Worm (Caenorhabditis elegans): Measurements from ENCODE around the gene F54H12.4.

The F54H12.4 gene

DNA sequence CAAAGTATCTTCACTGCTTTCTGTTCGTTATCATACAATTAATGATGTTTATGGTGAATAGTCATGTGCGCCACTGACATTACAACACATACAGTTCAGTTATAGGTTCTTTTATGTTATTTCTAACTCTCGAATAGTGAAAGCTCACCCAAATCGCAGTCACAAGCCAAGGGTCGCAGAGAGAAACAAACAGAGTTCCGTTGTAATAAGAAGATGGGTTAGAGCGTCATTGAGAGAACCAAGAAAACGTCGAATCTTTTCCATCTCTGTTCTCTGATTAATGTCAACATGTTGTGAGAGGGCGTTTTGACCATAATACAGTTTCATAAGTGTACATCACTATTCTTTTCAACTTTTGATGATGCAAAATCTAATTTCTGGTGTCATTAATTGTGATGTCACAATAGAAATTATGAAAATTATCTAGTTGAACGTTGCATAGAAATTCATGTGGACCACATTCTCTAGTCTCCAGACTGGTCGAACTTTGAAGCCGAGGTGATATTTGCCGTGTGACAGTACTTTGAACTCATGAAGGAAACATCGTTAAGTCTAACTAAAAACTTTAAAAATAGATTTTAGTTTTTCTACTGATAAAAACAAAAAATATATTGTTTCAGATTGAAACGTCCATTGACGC is 11.5 kb upstream of the F54H12.4 start (continued):
- TF ChIP-seq unc-39 (tag; optimal IDR thresholded peaks at IDR 0.05) (no peak), hmg-11 (tag; optimal IDR thresholded peaks at IDR 0.05) (no peak), lin-15B (tag; optimal IDR thresholded peaks at IDR 0.05) (no peak), nhr-25 (tag; optimal IDR thresholded peaks at IDR 0.05) (peak; percentile 24), elt-1 (tag; optimal IDR thresholded peaks at IDR 0.05) (no peak), ceh-16 (tag; optimal IDR thresholded peaks at IDR 0.05) (no peak), lsy-12 (tag; optimal IDR thresholded peaks at IDR 0.05) (no peak), skn-1 (tag; optimal IDR thresholded peaks at IDR 0.05) (peak; percentile 42), jun-1 (tag; optimal IDR thresholded peaks at IDR 0.05) (peak; percentile 60)

DNA sequence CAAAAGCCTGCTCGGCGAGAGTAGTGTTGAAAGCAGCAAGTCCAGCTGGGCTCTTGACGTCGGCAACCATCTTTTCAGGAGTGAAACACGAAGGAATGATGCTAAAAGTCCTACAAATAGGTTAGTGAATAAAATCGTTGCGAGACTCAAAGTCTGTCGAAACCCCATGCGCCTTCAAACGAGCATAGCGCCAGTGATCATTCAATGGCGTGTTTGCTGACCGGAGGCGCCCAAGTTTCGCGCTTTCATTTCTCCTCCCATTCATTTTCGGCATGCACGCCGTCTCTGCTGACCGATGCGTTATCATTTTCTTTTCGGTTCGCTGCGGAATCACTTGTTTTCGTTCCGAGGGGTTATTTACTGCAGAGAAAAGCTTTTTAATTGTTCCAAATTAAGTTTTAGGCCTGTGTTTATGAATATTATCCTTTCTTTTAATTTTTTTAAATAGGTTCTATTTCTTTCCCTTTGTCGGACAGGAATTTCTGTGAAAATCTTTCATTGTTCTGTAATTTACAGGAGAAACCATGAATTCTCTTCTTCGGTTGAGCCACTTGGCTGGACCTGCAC is 10.7 kb upstream of the F54H12.4 start, which contains the start of the genes eef-1B.1 and aco-2:
Gene eef-1B.1 (minus strand): TSS at position 186 of the 567 bp plus-strand sequence.
Gene aco-2 (plus strand): TSS at position 517 of the 567 bp plus-strand sequence.
- TF ChIP-seq aly-2 (tag; optimal IDR thresholded peaks at IDR 0.05) = peak; percentile 37
- peak; percentile 98 for TF ChIP-seq nhr-23 (tag; optimal IDR thresholded peaks at IDR 0.05)
- no peak for TF ChIP-seq nhr-77 (tag; optimal IDR thresholded peaks at IDR 0.05)
- no peak for TF ChIP-seq sea-2 (GFP tag; optimal IDR thresholded peaks at IDR 0.05)
- no peak for TF ChIP-seq nhr-237 (tag; optimal IDR thresholded peaks at IDR 0.05)
- no peak for TF ChIP-seq elt-3 (tag; optimal IDR thresholded peaks at IDR 0.05)
- TF ChIP-seq mdl-1 (tag; optimal IDR thresholded peaks at IDR 0.05) = peak; percentile 45
- no peak for TF ChIP-seq mml-1 (tag; optimal IDR thresholded peaks at IDR 0.05)
- peak; percentile 91 for TF ChIP-seq lsy-12 (tag; optimal IDR thresholded peaks at IDR 0.05)
- peak; percentile 86 for TF ChIP-seq ama-1 (optimal IDR thresholded peaks at IDR 0.05)
- peak; percentile 85 for TF ChIP-seq skn-1 (tag; optimal IDR thresholded peaks at IDR 0.05)
- TF ChIP-seq pqm-1 (tag; optimal IDR thresholded peaks at IDR 0.05) = peak; percentile 82
- peak; percentile 92 for TF ChIP-seq hmg-11 (tag; optimal IDR thresholded peaks at IDR 0.05)
- TF ChIP-seq nfya-1 (tag; optimal IDR thresholded peaks at IDR 0.05; ENCODE audit: insufficient read depth) = peak; percentile 92
- no peak for TF ChIP-seq unc-39 (tag; optimal IDR thresholded peaks at IDR 0.05)
- peak; percentile 97 for TF ChIP-seq lin-39 (tag; optimal IDR thresholded peaks at IDR 0.05)
- TF ChIP-seq R02D3.7 (tag; optimal IDR thresholded peaks at IDR 0.05) = peak; percentile 85
- peak; percentile 89 for TF ChIP-seq jun-1 (tag; optimal IDR thresholded peaks at IDR 0.05)
- peak; percentile 95 for TF ChIP-seq lin-15B (tag; optimal IDR thresholded peaks at IDR 0.05)
- TF ChIP-seq pha-4 (tag; optimal IDR thresholded peaks at IDR 0.05) = peak; percentile 96
- no peak for TF ChIP-seq ztf-11 (tag; optimal IDR thresholded peaks at IDR 0.05)
- peak; percentile 89 for TF ChIP-seq nhr-43 (tag; optimal IDR thresholded peaks at IDR 0.05; ENCODE audit: poor library complexity, severe bottlenecking)
- TF ChIP-seq ceh-82 (tag; optimal IDR thresholded peaks at IDR 0.05) = peak; percentile 73
- TF ChIP-seq unc-62 (GFP tag; optimal IDR thresholded peaks at IDR 0.05) = no peak
- TF ChIP-seq nhr-28 (tag; optimal IDR thresholded peaks at IDR 0.05) = no peak
- TF ChIP-seq nhr-12 (tag; optimal IDR thresholded peaks at IDR 0.05) = no peak
- TF ChIP-seq fkh-10 (GFP tag; optimal IDR thresholded peaks at IDR 0.05) = peak; percentile 54
- TF ChIP-seq ceh-28 (tag; optimal IDR thresholded peaks at IDR 0.05) = peak; percentile 75
- TF ChIP-seq nhr-25 (tag; optimal IDR thresholded peaks at IDR 0.05) = peak; percentile 97
- TF ChIP-seq ceh-16 (tag; optimal IDR thresholded peaks at IDR 0.05) = no peak
- TF ChIP-seq nhr-67 (tag; optimal IDR thresholded peaks at IDR 0.05) = no peak
- TF ChIP-seq nhr-11 (tag; optimal IDR thresholded peaks at IDR 0.05) = peak; percentile 36
- no peak for TF ChIP-seq egl-27 (tag; optimal IDR thresholded peaks at IDR 0.05)
- peak; percentile 72 for TF ChIP-seq tbx-2 (tag; optimal IDR thresholded peaks at IDR 0.05)
- no peak for TF ChIP-seq nhr-76 (tag; optimal IDR thresholded peaks at IDR 0.05)
- peak; percentile 85 for TF ChIP-seq egl-5 (tag; optimal IDR thresholded peaks at IDR 0.05)
- TF ChIP-seq daf-12 (tag; optimal IDR thresholded peaks at IDR 0.05) = no peak
- TF ChIP-seq elt-1 (tag; optimal IDR thresholded peaks at IDR 0.05) = peak; percentile 28
- TF ChIP-seq zag-1 (tag; optimal IDR thresholded peaks at IDR 0.05) = no peak
- no peak for TF ChIP-seq fkh-2 (tag; optimal IDR thresholded peaks at IDR 0.05)
- TF ChIP-seq elt-2 (tag; optimal IDR thresholded peaks at IDR 0.05) = peak; percentile 78
- TF ChIP-seq snpc-4 (tag; optimal IDR thresholded peaks at IDR 0.05) = peak; percentile 85
- no peak for TF ChIP-seq ceh-9 (tag; optimal IDR thresholded peaks at IDR 0.05)
- no peak for TF ChIP-seq ZK546.5 (tag; optimal IDR thresholded peaks at IDR 0.05)
- no peak for TF ChIP-seq fos-1 (tag; optimal IDR thresholded peaks at IDR 0.05)
- peak; percentile 11 for TF ChIP-seq ztf-4 (tag; optimal IDR thresholded peaks at IDR 0.05)
- TF ChIP-seq eor-1 (tag; optimal IDR thresholded peaks at IDR 0.05) = no peak
